Worm (Caenorhabditis elegans) whole organism, L2 larva: ENCODE measurements around the gene C42C1.9.

Source experiments
- C34F6.9 ChIP-seq: fragments of 150-350 bp; optimal IDR thresholded peaks from 2 replicates; lab custom pipeline; 2014; ENCODE audit warnings: missing biosample characterization, missing genetic modification characterization
- F13H6.1 ChIP-seq: sonication (generic microtip); optimal IDR thresholded peaks from 2 replicates; lab custom pipeline; 2016; ENCODE audit warnings: missing genetic modification characterization, missing compliant biosample characterization
- R02D3.7 ChIP-seq: fragments of 150-350 bp; optimal IDR thresholded peaks from 2 replicates; lab custom pipeline; 2014; ENCODE audit warnings: missing biosample characterization, missing genetic modification characterization
- Y55F3AM.14 ChIP-seq: fragments of 200-800 bp; sonication (Bioruptor generic); optimal IDR thresholded peaks from 2 replicates; lab custom pipeline; 2018; ENCODE audit warnings: mild to moderate bottlenecking, missing genetic modification characterization, missing compliant biosample characterization
- ZK546.5 ChIP-seq: sonication (generic microtip); optimal IDR thresholded peaks from 2 replicates; lab custom pipeline; 2017; ENCODE audit warnings: missing biosample characterization, missing genetic modification characterization
- aly-2 ChIP-seq: fragments of 150-350 bp; optimal IDR thresholded peaks from 2 replicates; lab custom pipeline; 2014; ENCODE audit warnings: missing biosample characterization, missing genetic modification characterization
- ceh-82 ChIP-seq: fragments of 150-350 bp; optimal IDR thresholded peaks from 2 replicates; lab custom pipeline; 2014; ENCODE audit warnings: missing biosample characterization, missing genetic modification characterization
- crh-2 ChIP-seq: sonication (generic microtip); optimal IDR thresholded peaks from 2 replicates; lab custom pipeline; 2017; ENCODE audit warnings: missing biosample characterization, missing genetic modification characterization
- egl-27 ChIP-seq: sonication (generic microtip); optimal IDR thresholded peaks from 3 replicates; lab custom pipeline; 2017; ENCODE audit warnings: missing biosample characterization, missing genetic modification reagents, missing genetic modification characterization
- elt-1 ChIP-seq: fragments of 150-350 bp; optimal IDR thresholded peaks from 2 replicates; lab custom pipeline; 2014; ENCODE audit warnings: missing biosample characterization, missing genetic modification characterization
- elt-3 ChIP-seq: sonication (generic microtip); optimal IDR thresholded peaks from 2 replicates; lab custom pipeline; 2017; ENCODE audit warnings: missing biosample characterization, missing genetic modification characterization
- fos-1 ChIP-seq: fragments of 150-350 bp; optimal IDR thresholded peaks from 2 replicates; lab custom pipeline; 2014; ENCODE audit warnings: missing biosample characterization, missing genetic modification characterization
- gmeb-1 ChIP-seq: fragments of 150-350 bp; optimal IDR thresholded peaks from 2 replicates; lab custom pipeline; 2014; ENCODE audit warnings: missing biosample characterization, missing genetic modification characterization
- lin-11 ChIP-seq: fragments of 150-350 bp; sonication (generic microtip); optimal IDR thresholded peaks from 2 replicates; lab custom pipeline; 2014; ENCODE audit warnings: missing biosample characterization, missing genetic modification characterization, inconsistent platforms, mixed read lengths
- lin-13 ChIP-seq: fragments of 150-350 bp; optimal IDR thresholded peaks from 2 replicates; lab custom pipeline; 2014; ENCODE audit warnings: missing biosample characterization, missing genetic modification reagents, missing genetic modification characterization
- lin-39 ChIP-seq: fragments of 150-350 bp; optimal IDR thresholded peaks from 2 replicates; lab custom pipeline; 2014; ENCODE audit warnings: missing biosample characterization, missing genetic modification reagents, missing genetic modification characterization
- lsy-2 ChIP-seq, 2 experiments: fragments of 150-350 bp in 1 of 2; sonication (generic microtip) in 1 of 2; optimal IDR thresholded peaks; 2 replicates each; lab custom pipeline; 2014 to 2017; ENCODE audit warnings: missing biosample characterization in 2 of 2, missing genetic modification characterization in 2 of 2
- mdl-1 ChIP-seq, 2 experiments: fragments of 150-350 bp in 1 of 2; sonication (generic microtip) in 1 of 2; optimal IDR thresholded peaks; 2 replicates each; lab custom pipeline; 2017; ENCODE audit warnings: missing biosample characterization in 2 of 2, missing genetic modification characterization in 2 of 2
- nhr-10 ChIP-seq: sonication (generic microtip); optimal IDR thresholded peaks from 2 replicates; lab custom pipeline; 2017; ENCODE audit warnings: missing biosample characterization, missing genetic modification characterization
- nhr-11 ChIP-seq: fragments of 150-350 bp; optimal IDR thresholded peaks from 2 replicates; lab custom pipeline; 2014; ENCODE audit warnings: missing biosample characterization, missing genetic modification characterization
- nhr-12 ChIP-seq: fragments of 150-350 bp; optimal IDR thresholded peaks from 2 replicates; lab custom pipeline; 2014; ENCODE audit warnings: missing biosample characterization, missing genetic modification characterization
- nhr-129 ChIP-seq: fragments of 150-350 bp; optimal IDR thresholded peaks from 2 replicates; lab custom pipeline; 2014; ENCODE audit warnings: missing biosample characterization, missing genetic modification characterization
- nhr-21 ChIP-seq: fragments of 150-350 bp; optimal IDR thresholded peaks from 2 replicates; lab custom pipeline; 2014; ENCODE audit warnings: missing biosample characterization, missing genetic modification characterization
- nhr-23 ChIP-seq: fragments of 150-350 bp; optimal IDR thresholded peaks from 2 replicates; lab custom pipeline; 2014; ENCODE audit warnings: missing biosample characterization, missing genetic modification reagents, missing genetic modification characterization
- nhr-25 ChIP-seq: fragments of 150-350 bp; sonication (generic microtip); optimal IDR thresholded peaks from 3 replicates; lab custom pipeline; 2014; ENCODE audit warnings: missing biosample characterization, missing genetic modification characterization
- peb-1 ChIP-seq: fragments of 150-350 bp; optimal IDR thresholded peaks from 2 replicates; lab custom pipeline; 2014; ENCODE audit warnings: missing biosample characterization, missing genetic modification characterization
- sem-4 ChIP-seq: fragments of 150-350 bp; optimal IDR thresholded peaks from 2 replicates; lab custom pipeline; 2014; ENCODE audit warnings: missing biosample characterization, missing genetic modification reagents, missing genetic modification characterization
- skn-1 ChIP-seq: sonication (generic microtip); optimal IDR thresholded peaks from 2 replicates; lab custom pipeline; 2017; ENCODE audit warnings: missing biosample characterization, missing genetic modification characterization
- sma-3 ChIP-seq: sonication (generic microtip); optimal IDR thresholded peaks from 2 replicates; lab custom pipeline; 2016; ENCODE audit warnings: missing genetic modification reagents, missing genetic modification characterization, missing compliant biosample characterization
- sma-9 ChIP-seq, 2 experiments: fragments of 150-350 bp in 1 of 2; sonication (generic microtip) in 1 of 2; optimal IDR thresholded peaks; 2 replicates each; lab custom pipeline; 2014 to 2016; ENCODE audit warnings: missing genetic modification characterization in 2 of 2, mild to moderate bottlenecking in 1 of 2, missing biosample characterization in 1 of 2, missing compliant biosample characterization in 1 of 2, missing genetic modification reagents in 1 of 2, moderate library complexity in 1 of 2
- snpc-4 ChIP-seq: fragments of 150-350 bp; optimal IDR thresholded peaks from 2 replicates; lab custom pipeline; 2014; ENCODE audit warnings: missing biosample characterization, missing genetic modification characterization
- unc-39 ChIP-seq: fragments of 150-350 bp; optimal IDR thresholded peaks from 2 replicates; lab custom pipeline; 2014; ENCODE audit warnings: missing biosample characterization, missing genetic modification characterization
- unc-55 ChIP-seq: fragments of 150-350 bp; sonication (generic microtip); optimal IDR thresholded peaks from 3 replicates; lab custom pipeline; 2014; ENCODE audit warnings: missing biosample characterization, missing genetic modification reagents, missing genetic modification characterization
- ztf-4 ChIP-seq: fragments of 150-350 bp; optimal IDR thresholded peaks from 2 replicates; lab custom pipeline; 2014; ENCODE audit warnings: missing biosample characterization, missing genetic modification characterization

Gene C42C1.9

DNA sequence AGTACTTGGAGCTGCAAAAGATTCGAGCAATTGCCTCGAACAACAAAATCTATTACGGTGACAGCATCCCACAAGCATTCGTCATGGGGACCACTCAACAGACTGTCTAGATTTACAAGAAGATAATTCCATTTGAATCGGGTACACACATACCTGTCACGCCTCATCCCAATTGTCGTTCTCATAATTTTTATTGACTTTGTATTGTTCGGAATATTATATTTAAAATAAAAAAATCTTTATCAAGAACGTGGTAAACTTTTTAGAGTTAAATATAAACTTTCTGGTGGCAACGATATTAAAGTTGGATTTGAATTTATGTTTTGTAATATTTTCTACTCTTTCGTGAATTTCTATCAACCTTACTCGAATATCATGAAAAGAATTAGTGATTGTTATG lies at the start of gene C42C1.9:
Gene C42C1.9, plus strand, starts transcription at position 301 of the 400 bp plus-strand sequence.
- TF ChIP-seq unc-39 (no peak), nhr-12 (tag; lab: Kevin White, UChicago) (no peak), lin-13 (no peak), skn-1 (tag; lab: Kevin White, UChicago) (no peak), elt-3 (no peak), snpc-4 (tag; lab: Kevin White, UChicago) (no peak), nhr-21 (no peak), nhr-25 (no peak), crh-2 (no peak), ztf-4 (tag; lab: Kevin White, UChicago) (no peak), ZK546.5 (tag; lab: Kevin White, UChicago) (no peak)

DNA sequence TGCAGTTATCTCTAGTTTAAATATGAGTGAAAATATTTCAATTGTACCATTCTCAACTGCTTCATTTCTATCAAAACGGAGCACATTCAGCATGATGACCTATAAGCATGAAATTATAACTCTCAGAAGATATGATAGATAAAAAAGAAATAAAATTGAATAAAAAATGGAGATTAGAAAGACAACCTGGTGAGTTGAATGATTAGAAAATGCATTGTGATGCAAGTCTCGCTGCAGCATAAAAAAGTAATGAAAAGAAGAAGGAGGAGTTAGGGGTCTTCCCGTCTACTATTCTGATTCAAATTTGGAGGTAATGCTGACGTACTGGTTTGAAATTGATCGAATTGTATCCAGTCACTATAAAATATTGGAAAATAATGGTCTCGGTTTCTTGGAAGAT lies 44.5 kb upstream of the C42C1.9 start, which contains the start of gene sre-15:
Gene sre-15, minus strand, starts transcription at position 101 of the 400 bp plus-strand sequence.
- no peak for TF ChIP-seq ZK546.5 (tag; lab: Kevin White, UChicago)
- TF ChIP-seq nhr-23 (tag; lab: Kevin White, UChicago) = no peak
- no peak for TF ChIP-seq sma-9 (GFP tag; optimal IDR thresholded peaks at IDR 0.05; lab: Kevin White, UChicago)
- TF ChIP-seq sma-9 (tag; optimal IDR thresholded peaks at IDR 0.05; lab: Kevin White, UChicago) = no peak
- no peak for TF ChIP-seq peb-1 (tag; lab: Kevin White, UChicago)
- TF ChIP-seq mdl-1 (tag; optimal IDR thresholded peaks at IDR 0.05; lab: Kevin White, UChicago) = no peak
- TF ChIP-seq egl-27 (tag; lab: Kevin White, UChicago) = no peak
- TF ChIP-seq lin-13 = no peak
- no peak for TF ChIP-seq ceh-82 (tag; lab: Kevin White, UChicago)
- TF ChIP-seq elt-3 = no peak
- TF ChIP-seq F13H6.1 (tag; lab: Kevin White, UChicago) = no peak
- TF ChIP-seq fos-1 = no peak
- TF ChIP-seq lin-11 = no peak
- no peak for TF ChIP-seq unc-39
- TF ChIP-seq R02D3.7 (tag; lab: Kevin White, UChicago) = no peak
- TF ChIP-seq elt-1 (tag; lab: Kevin White, UChicago) = no peak
- TF ChIP-seq nhr-21 = no peak
- no peak for TF ChIP-seq aly-2 (tag; lab: Kevin White, UChicago)
- no peak for TF ChIP-seq nhr-12 (tag; lab: Kevin White, UChicago)

DNA sequence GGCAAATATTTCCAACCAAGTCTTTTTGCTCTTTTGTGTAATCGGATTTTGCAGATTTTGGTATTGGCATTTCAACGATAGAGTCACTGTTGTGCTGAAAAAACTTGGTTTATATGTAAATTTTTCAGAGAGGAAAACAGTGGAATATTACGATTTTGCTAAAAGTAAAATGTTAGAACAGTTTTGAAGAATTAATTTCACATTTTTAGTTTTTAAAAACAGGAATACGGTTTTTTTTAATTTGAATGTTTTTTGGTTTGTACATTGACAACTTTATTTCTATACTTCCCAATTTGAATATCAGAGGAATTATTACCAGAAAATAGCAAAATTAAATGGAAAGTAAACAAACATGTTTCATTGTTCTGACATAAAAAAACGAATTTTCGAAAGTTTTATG lies 36.7 kb upstream of the C42C1.9 start, which contains the start of gene dnj-26:
Gene dnj-26, minus strand, starts transcription at position 101 of the 400 bp plus-strand sequence.
- TF ChIP-seq lsy-2 (tag; optimal IDR thresholded peaks at IDR 0.05; lab: Kevin White, UChicago) = no peak
- TF ChIP-seq nhr-12 (tag; lab: Kevin White, UChicago) = no peak
- no peak for TF ChIP-seq nhr-21
- no peak for TF ChIP-seq lin-11
- TF ChIP-seq unc-39 = no peak
- TF ChIP-seq ZK546.5 (tag; lab: Kevin White, UChicago) = no peak
- no peak for TF ChIP-seq nhr-10 (tag; lab: Kevin White, UChicago)
- no peak for TF ChIP-seq lin-39 (tag; lab: Kevin White, UChicago)
- no peak for TF ChIP-seq nhr-11
- TF ChIP-seq skn-1 (tag; lab: Kevin White, UChicago) = no peak
- no peak for TF ChIP-seq Y55F3AM.14

DNA sequence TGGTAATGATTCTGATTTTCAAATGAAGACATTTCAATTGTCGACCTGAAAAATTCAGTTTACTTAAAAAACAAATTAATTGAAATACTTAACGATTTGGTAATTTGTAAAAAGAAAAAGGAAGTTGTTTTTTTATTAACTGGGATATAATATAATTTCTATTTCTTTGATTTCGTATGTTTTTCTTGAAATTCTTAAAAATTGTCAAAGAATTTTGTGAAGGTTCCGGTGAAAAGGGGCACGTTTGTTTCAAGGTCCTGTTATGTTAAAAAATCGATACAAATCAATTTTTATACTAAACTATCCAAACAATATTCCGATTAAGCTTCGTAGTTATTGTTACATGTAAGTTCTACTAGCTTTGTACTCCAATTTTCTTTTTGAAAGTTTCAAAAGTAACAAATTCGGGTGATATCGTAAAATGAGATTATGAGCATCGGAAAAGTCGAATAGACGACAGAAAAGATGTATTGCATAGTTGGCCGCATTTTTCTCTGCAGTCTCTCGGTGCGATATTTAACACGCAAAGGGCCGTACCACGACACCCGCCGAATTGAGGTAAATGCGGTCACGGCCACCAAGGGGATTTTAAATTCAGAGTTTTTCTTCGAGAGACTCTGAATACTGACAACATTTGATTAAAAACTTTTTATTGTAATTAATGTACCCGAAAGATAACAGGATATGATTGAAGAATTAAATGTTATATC lies 29.9 kb upstream of the C42C1.9 start, which contains the start of gene Y39C12A.9:
Gene Y39C12A.9, minus strand, starts transcription at position 51 of the 710 bp plus-strand sequence.
- TF ChIP-seq nhr-129 (tag; lab: Kevin White, UChicago) (peak; percentile 64), lsy-2 (tag; optimal IDR thresholded peaks at IDR 0.05; lab: Kevin White, UChicago) (peak in 1 of 2 experiments; percentile 33), ceh-82 (tag; lab: Kevin White, UChicago) (no peak), gmeb-1 (tag; lab: Kevin White, UChicago) (no peak), sem-4 (tag; lab: Kevin White, UChicago) (no peak), mdl-1 (tag; optimal IDR thresholded peaks at IDR 0.05; lab: Kevin White, UChicago) (no peak), C34F6.9 (tag; lab: Kevin White, UChicago) (peak; percentile 1), unc-55 (peak; percentile 14), snpc-4 (tag; lab: Kevin White, UChicago) (no peak), unc-39 (no peak), sma-3 (GFP tag; lab: Kevin White, UChicago) (no peak), nhr-11 (no peak), fos-1 (no peak)
